Fruit fly (Drosophila melanogaster): ENCODE results near the gene Kaz1-ORFB.

- TF ChIP-seq fru (GFP tag; optimal IDR thresholded peaks at IDR 0.05) (no peak), Dfd (GFP tag; optimal IDR thresholded peaks at IDR 0.05) (no peak)
Measured at dm6 chr3L:267083-267482, 50.7 kb downstream of the Kaz1-ORFB start, which contains the start of gene miple1.

Measured in whole organism, wandering third instar larva.